Worm (Caenorhabditis elegans): ENCODE results near the gene pha-4.

The pha-4 gene

ce11 chrV:20711733-20712132 lies 41.1 kb upstream of the pha-4 start:
- TF ChIP-seq mep-1 (tag; optimal IDR thresholded peaks at IDR 0.05) (peak; percentile 32), dpl-1 (GFP tag; optimal IDR thresholded peaks at IDR 0.05) (peak; percentile 10), nhr-28 (tag; optimal IDR thresholded peaks at IDR 0.05) (peak; percentile 40), nhr-11 (tag; optimal IDR thresholded peaks at IDR 0.05) (peak; percentile 39), mxl-3 (GFP tag; optimal IDR thresholded peaks at IDR 0.05) (no peak), dmd-6 (GFP tag; IDR thresholded peaks at IDR 0.05) (peak; percentile 49; the same call in 1 of the 2 replicates), daf-12 (tag; optimal IDR thresholded peaks at IDR 0.05) (no peak), egl-43 (GFP tag; IDR thresholded peaks at IDR 0.05) (no peak), ctbp-1 (GFP tag; IDR thresholded peaks at IDR 0.05) (0 out of 2 replicates have a peak, but pooled peaks have one; percentile 8), hlh-11 (tag; optimal IDR thresholded peaks at IDR 0.05) (peak; percentile 32), madf-5 (GFP tag; IDR thresholded peaks at IDR 0.05) (no peak), ceh-20 (GFP tag; IDR thresholded peaks at IDR 0.05) (peak; percentile 41; the same call in 1 of the 2 replicates), daf-16 (GFP tag; optimal IDR thresholded peaks at IDR 0.05) (no peak), daf-16 (tag; optimal IDR thresholded peaks at IDR 0.05) (peak; percentile 20), mes-2 (tag; optimal IDR thresholded peaks at IDR 0.05; ENCODE audit: poor library complexity, severe bottlenecking) (peak; percentile 38), gei-8 (GFP tag; optimal IDR thresholded peaks at IDR 0.05) (no peak), unc-62 (GFP tag; optimal IDR thresholded peaks at IDR 0.05 in 1 of 2) (peak in 1 of 2 experiments; percentile 15), unc-62 (tag; optimal IDR thresholded peaks at IDR 0.05) (no peak), lsy-2 (tag; optimal IDR thresholded peaks at IDR 0.05) (peak in 1 of 2 experiments; percentile 49), ZK546.5 (tag; optimal IDR thresholded peaks at IDR 0.05) (no peak)

DNA sequence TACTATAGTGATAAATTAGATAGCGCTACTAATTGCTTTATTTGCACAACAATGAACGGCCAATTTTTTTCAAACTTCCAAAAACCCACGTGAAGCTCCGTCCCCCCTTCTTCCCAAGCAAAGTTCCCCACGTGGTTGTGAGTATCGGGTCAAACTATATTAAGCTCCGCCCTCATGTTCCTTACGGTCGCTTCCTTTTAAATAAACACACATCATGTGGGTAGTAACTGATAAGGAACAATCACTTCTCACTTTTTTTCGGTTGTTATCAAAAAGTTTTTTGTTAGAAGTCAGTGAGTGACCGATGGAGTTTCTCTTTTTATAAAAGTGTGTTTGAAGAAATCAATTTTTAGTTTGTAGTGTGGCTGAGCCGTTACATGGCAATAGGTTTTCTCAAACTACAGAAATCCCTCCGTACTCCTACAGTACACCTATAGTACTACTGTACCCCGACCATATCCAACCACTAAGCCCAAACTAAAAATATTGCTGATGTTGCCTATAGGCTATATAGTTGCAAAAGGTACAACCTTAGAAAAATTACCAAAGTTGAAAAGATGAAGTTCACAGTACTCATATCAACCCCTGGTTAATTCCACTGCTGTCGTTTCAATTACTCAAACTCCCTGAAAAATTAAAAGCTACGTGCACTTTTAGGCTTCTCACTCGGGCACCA lies 40.4 kb upstream of the pha-4 start:
- TF ChIP-seq daf-16 (GFP tag; optimal IDR thresholded peaks at IDR 0.05): peak in 1 of 2 experiments; percentile 36
- peak; percentile 96 for TF ChIP-seq daf-16 (tag; optimal IDR thresholded peaks at IDR 0.05)
- TF ChIP-seq egl-43 (GFP tag; IDR thresholded peaks at IDR 0.05): no peak
- peak; percentile 92 for TF ChIP-seq hlh-30 (tag; optimal IDR thresholded peaks at IDR 0.05; ENCODE audit: insufficient read depth)
- peak; percentile 88 for TF ChIP-seq cey-2 (tag; optimal IDR thresholded peaks at IDR 0.05; ENCODE audit: borderline replicate concordance, insufficient read depth)
- no peak for TF ChIP-seq zfp-3 (GFP tag; conservative IDR thresholded peaks at IDR 0.05)
- TF ChIP-seq ctbp-1 (GFP tag; IDR thresholded peaks at IDR 0.05): 0 out of 2 replicates have a peak, but pooled peaks have one; percentile 12
- peak; percentile 1 for TF ChIP-seq nhr-6 (tag; optimal IDR thresholded peaks at IDR 0.05)
- TF ChIP-seq mxl-3 (GFP tag; optimal IDR thresholded peaks at IDR 0.05): peak; percentile 60
- TF ChIP-seq F44E2.7 (GFP tag; IDR thresholded peaks at IDR 0.05): no peak
- peak; percentile 65 for TF ChIP-seq php-3 (GFP tag; IDR thresholded peaks at IDR 0.05)
- TF ChIP-seq attf-4 (tag; optimal IDR thresholded peaks at IDR 0.05): no peak
- TF ChIP-seq ztf-7 (tag; optimal IDR thresholded peaks at IDR 0.05): no peak
- TF ChIP-seq daf-12 (tag; optimal IDR thresholded peaks at IDR 0.05): no peak
- TF ChIP-seq daf-8 (GFP tag; IDR thresholded peaks at IDR 0.05): no peak
- TF ChIP-seq nhr-11 (tag; optimal IDR thresholded peaks at IDR 0.05): no peak
- no peak for TF ChIP-seq R02D3.7 (tag; optimal IDR thresholded peaks at IDR 0.05)
- TF ChIP-seq zip-2 (tag; optimal IDR thresholded peaks at IDR 0.05): no peak
- no peak for TF ChIP-seq daf-19 (GFP tag; conservative IDR thresholded peaks at IDR 0.05)
- no peak for TF ChIP-seq nhr-237 (tag; optimal IDR thresholded peaks at IDR 0.05)
- peak; percentile 71; the same call in 1 of the 2 replicates for TF ChIP-seq ceh-20 (GFP tag; IDR thresholded peaks at IDR 0.05)
- no peak for TF ChIP-seq ama-1 (optimal IDR thresholded peaks at IDR 0.05)
- TF ChIP-seq fkh-10 (GFP tag; optimal IDR thresholded peaks at IDR 0.05): no peak
- TF ChIP-seq lin-15B (tag; optimal IDR thresholded peaks at IDR 0.05): no peak
- TF ChIP-seq ceh-62 (tag; optimal IDR thresholded peaks at IDR 0.05): no peak
- no peak for TF ChIP-seq ceh-44 (GFP tag; IDR thresholded peaks at IDR 0.05)
- no peak for TF ChIP-seq mdt-29 (GFP tag; IDR thresholded peaks at IDR 0.05)
- no peak for TF ChIP-seq ztf-11 (tag; optimal IDR thresholded peaks at IDR 0.05)
- peak; percentile 79 for TF ChIP-seq nhr-48 (tag; optimal IDR thresholded peaks at IDR 0.05)
- TF ChIP-seq hif-1 (tag; optimal IDR thresholded peaks at IDR 0.05): peak in 1 of 2 experiments; percentile 56
- no peak for TF ChIP-seq vab-7 (GFP tag; IDR thresholded peaks at IDR 0.05)
- no peak for TF ChIP-seq nhr-76 (tag; optimal IDR thresholded peaks at IDR 0.05)
- TF ChIP-seq dve-1 (tag; optimal IDR thresholded peaks at IDR 0.05; ENCODE audit: insufficient read depth): peak; percentile 96
- TF ChIP-seq sdz-12 (GFP tag; optimal IDR thresholded peaks at IDR 0.05): no peak
- no peak for TF ChIP-seq duxl-1 (tag; optimal IDR thresholded peaks at IDR 0.05; ENCODE audit: poor library complexity)
- TF ChIP-seq skn-1 (tag; optimal IDR thresholded peaks at IDR 0.05): no peak
